Worm (Caenorhabditis elegans): Measurements from ENCODE around the gene ZK1321.1.

ce11 chrII:9724464-9724863, 29.4 kb upstream of the ZK1321.1 start, which contains the start of gene cutl-2:
- no peak for TF ChIP-seq ztf-11 (tag; optimal IDR thresholded peaks at IDR 0.05)
- no peak for TF ChIP-seq hlh-30 (tag; optimal IDR thresholded peaks at IDR 0.05; ENCODE audit: insufficient read depth)
- TF ChIP-seq rbr-2 (tag; optimal IDR thresholded peaks at IDR 0.05), result no peak
